Fruit fly (Drosophila melanogaster) Kc167 (cell line): ENCODE results near the gene Mgat4a.

Experiments
- Myc ChIP-seq: fragments of >200 bp; optimal IDR thresholded peaks from 2 replicates; lab custom pipeline; 2017; ENCODE audit warnings: missing external identifiers
- Sin3A ChIP-seq: fragments of >200 bp; optimal IDR thresholded peaks from 2 replicates; lab custom pipeline; 2018; ENCODE audit warnings: missing external identifiers
- insv ChIP-seq: fragments of >200 bp; optimal IDR thresholded peaks from 3 replicates; lab custom pipeline; 2018; ENCODE audit warnings: missing external identifiers
- psq ChIP-seq: fragments of >200 bp; optimal IDR thresholded peaks from 2 replicates; lab custom pipeline; 2017; ENCODE audit warnings: missing external identifiers
- ttk ChIP-seq: sonication (Bioruptor generic); optimal IDR thresholded peaks from 2 replicates; lab custom pipeline; 2017; ENCODE audit warnings: missing external identifiers

dm6 chr3L:14752816-14753215, 9.0 kb upstream of the Mgat4a start:
- TF ChIP-seq ttk (no peak), Sin3A (lab: Kevin White, UChicago) (no peak), Myc (no peak), psq (no peak), insv (no peak)
